Worm (Caenorhabditis elegans): Measurements from ENCODE around the gene octr-1.
A peak's percentile ranks its signal among the peaks of the same experiment; 100 is the strongest.

octr-1 gene

DNA sequence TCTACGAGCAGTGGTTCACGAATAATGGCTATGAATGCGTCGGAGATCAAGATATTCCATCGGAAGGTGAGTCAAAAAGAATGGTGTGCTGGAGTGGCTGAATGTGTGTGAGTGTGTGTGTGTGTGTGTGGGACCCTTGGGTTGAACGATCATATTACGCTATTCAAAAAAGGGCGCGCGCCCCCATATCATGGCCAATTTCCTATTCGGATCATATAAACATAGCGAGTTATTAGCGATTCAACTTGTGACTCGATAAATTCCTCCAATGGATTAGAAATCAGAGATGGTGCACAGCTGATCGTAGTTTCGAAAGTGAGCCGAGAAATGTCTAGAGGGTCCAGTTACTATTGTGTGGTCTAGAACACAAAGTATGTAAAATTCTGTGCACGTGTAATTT, 36.8 kb upstream of the octr-1 start, which contains the start of gene srv-7:
Gene srv-7, minus strand, starts transcription at position 101 of the 400 bp plus-strand sequence.
- no peak for TF ChIP-seq fos-1 (tag; optimal IDR thresholded peaks at IDR 0.05)
- TF ChIP-seq gmeb-1 (tag; optimal IDR thresholded peaks at IDR 0.05), result no peak
- no peak for TF ChIP-seq skn-1 (tag; optimal IDR thresholded peaks at IDR 0.05)
- no peak for TF ChIP-seq aly-2 (tag; optimal IDR thresholded peaks at IDR 0.05)
- TF ChIP-seq lsy-2 (tag; optimal IDR thresholded peaks at IDR 0.05), result no peak
- no peak for TF ChIP-seq unc-62 (GFP tag; optimal IDR thresholded peaks at IDR 0.05)
- TF ChIP-seq nhr-129 (tag; optimal IDR thresholded peaks at IDR 0.05), result no peak

DNA sequence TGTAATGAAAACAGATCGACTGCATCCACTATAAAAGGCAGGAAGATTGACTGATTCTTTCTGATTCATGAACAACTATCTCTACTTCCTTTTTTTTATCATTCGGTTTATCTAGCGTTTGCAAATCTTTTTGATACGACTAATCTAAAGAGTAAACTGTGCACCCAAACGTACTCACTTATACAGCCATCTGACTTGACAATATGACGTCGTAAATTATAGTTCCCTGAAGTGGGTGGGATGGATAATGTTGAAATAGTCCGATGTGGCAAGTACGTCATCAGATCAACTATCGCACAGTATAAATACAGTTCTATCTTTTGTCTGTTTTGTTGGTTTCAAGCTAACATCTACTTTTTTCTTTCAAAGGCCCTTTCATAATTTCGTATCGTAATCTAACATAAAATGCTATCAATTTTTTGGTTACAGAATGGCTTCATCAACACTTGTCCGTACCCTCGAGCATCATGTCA, 35.9 kb upstream of the octr-1 start, which contains the start of gene T22B7.3:
Gene T22B7.3, plus strand, starts transcription at position 423 of the 473 bp plus-strand sequence.
- TF ChIP-seq lin-11 (tag; optimal IDR thresholded peaks at IDR 0.05), result no peak
- TF ChIP-seq snpc-4 (tag; optimal IDR thresholded peaks at IDR 0.05), result no peak
- no peak for TF ChIP-seq nhr-23 (tag; optimal IDR thresholded peaks at IDR 0.05)
- TF ChIP-seq ceh-82 (tag; optimal IDR thresholded peaks at IDR 0.05), result no peak
- TF ChIP-seq unc-55 (GFP tag; optimal IDR thresholded peaks at IDR 0.05), result no peak
- TF ChIP-seq blmp-1 (tag; optimal IDR thresholded peaks at IDR 0.05; ENCODE audit: insufficient read depth), result no peak
- no peak for TF ChIP-seq F13H6.1 (tag; optimal IDR thresholded peaks at IDR 0.05)
- TF ChIP-seq sma-9 (GFP tag; optimal IDR thresholded peaks at IDR 0.05), result no peak
- no peak for TF ChIP-seq sma-9 (tag; optimal IDR thresholded peaks at IDR 0.05)
- no peak for TF ChIP-seq sem-4 (tag; optimal IDR thresholded peaks at IDR 0.05)
- TF ChIP-seq nhr-237 (tag; optimal IDR thresholded peaks at IDR 0.05), result no peak
- TF ChIP-seq lin-13 (GFP tag; optimal IDR thresholded peaks at IDR 0.05), result no peak
- TF ChIP-seq ztf-11 (tag; optimal IDR thresholded peaks at IDR 0.05), result no peak
- no peak for TF ChIP-seq unc-62 (GFP tag; optimal IDR thresholded peaks at IDR 0.05)
- no peak for TF ChIP-seq mdl-1 (tag; optimal IDR thresholded peaks at IDR 0.05)
- TF ChIP-seq egl-27 (tag; optimal IDR thresholded peaks at IDR 0.05), result no peak
- no peak for TF ChIP-seq aly-2 (tag; optimal IDR thresholded peaks at IDR 0.05)
- TF ChIP-seq gmeb-1 (tag; optimal IDR thresholded peaks at IDR 0.05), result no peak
- TF ChIP-seq alr-1 (tag; optimal IDR thresholded peaks at IDR 0.05), result no peak

DNA sequence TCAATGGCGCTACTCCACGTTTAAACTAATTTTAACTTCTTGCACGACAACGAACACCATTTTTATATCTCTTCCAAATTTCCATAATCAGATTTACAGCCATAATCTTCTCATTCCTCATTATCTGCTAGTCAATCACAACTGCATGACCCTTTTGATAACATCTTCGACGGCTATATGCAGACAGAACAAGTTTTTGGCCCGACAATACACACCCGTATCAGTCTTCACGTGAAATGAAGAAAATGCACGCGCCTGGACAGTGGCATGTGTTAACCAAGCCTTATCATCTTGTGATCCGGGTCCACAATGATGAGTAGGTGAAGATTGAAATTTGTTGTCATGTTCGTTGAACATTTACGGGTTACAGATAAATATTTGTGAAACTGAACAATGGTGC, 34.6 kb upstream of the octr-1 start:
- TF ChIP-seq unc-55 (GFP tag; optimal IDR thresholded peaks at IDR 0.05), result no peak
- no peak for TF ChIP-seq R02D3.7 (tag; optimal IDR thresholded peaks at IDR 0.05)
- no peak for TF ChIP-seq Y55F3AM.14 (GFP tag; optimal IDR thresholded peaks at IDR 0.05)
- TF ChIP-seq lin-11 (tag; optimal IDR thresholded peaks at IDR 0.05), result no peak
- no peak for TF ChIP-seq alr-1 (tag; optimal IDR thresholded peaks at IDR 0.05)
- no peak for TF ChIP-seq nhr-237 (tag; optimal IDR thresholded peaks at IDR 0.05)
- TF ChIP-seq lin-39 (tag; optimal IDR thresholded peaks at IDR 0.05), result no peak
- TF ChIP-seq nhr-25 (tag; optimal IDR thresholded peaks at IDR 0.05), result peak; percentile 73
- no peak for TF ChIP-seq ztf-11 (tag; optimal IDR thresholded peaks at IDR 0.05)
- TF ChIP-seq unc-39 (tag; optimal IDR thresholded peaks at IDR 0.05), result no peak
- TF ChIP-seq mdl-1 (tag; optimal IDR thresholded peaks at IDR 0.05), result peak; percentile 9 to 13
- no peak for TF ChIP-seq zag-1 (tag; optimal IDR thresholded peaks at IDR 0.05)
- no peak for TF ChIP-seq ZK546.5 (tag; optimal IDR thresholded peaks at IDR 0.05)
- no peak for TF ChIP-seq sem-4 (tag; optimal IDR thresholded peaks at IDR 0.05)
- no peak for TF ChIP-seq ztf-4 (tag; optimal IDR thresholded peaks at IDR 0.05)
- no peak for TF ChIP-seq nhr-77 (tag; optimal IDR thresholded peaks at IDR 0.05)
- peak; percentile 81 for TF ChIP-seq nhr-21 (tag; optimal IDR thresholded peaks at IDR 0.05)
- peak; percentile 49 for TF ChIP-seq sma-9 (GFP tag; optimal IDR thresholded peaks at IDR 0.05)
- TF ChIP-seq sma-9 (tag; optimal IDR thresholded peaks at IDR 0.05), result no peak
- no peak for TF ChIP-seq C34F6.9 (tag; optimal IDR thresholded peaks at IDR 0.05)
- TF ChIP-seq nhr-129 (tag; optimal IDR thresholded peaks at IDR 0.05), result no peak
- TF ChIP-seq lin-13 (GFP tag; optimal IDR thresholded peaks at IDR 0.05), result no peak
- TF ChIP-seq gmeb-1 (tag; optimal IDR thresholded peaks at IDR 0.05), result peak; percentile 22
- TF ChIP-seq aly-2 (tag; optimal IDR thresholded peaks at IDR 0.05), result no peak

DNA sequence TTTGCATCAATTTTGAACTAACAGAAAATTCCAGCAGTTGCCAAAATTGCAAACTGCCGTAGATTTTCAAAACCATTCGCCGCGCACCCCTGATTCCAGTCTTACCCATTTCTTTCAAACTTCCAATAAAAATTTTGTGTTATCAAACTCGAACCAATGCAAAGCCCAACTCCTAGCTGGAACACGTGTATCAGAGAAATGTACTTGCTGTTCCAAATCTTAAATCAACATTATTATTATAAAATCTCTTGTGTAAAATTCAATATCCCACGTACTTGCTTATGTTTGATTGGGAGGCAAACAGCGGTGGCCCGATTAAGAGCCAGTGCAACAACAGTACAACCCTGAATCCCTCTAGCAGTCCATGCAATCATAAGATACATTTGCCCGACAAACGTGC, 33.1 kb upstream of the octr-1 start:
- TF ChIP-seq crh-2 (tag; optimal IDR thresholded peaks at IDR 0.05) (no peak), ztf-11 (tag; optimal IDR thresholded peaks at IDR 0.05) (no peak), elt-1 (tag; optimal IDR thresholded peaks at IDR 0.05) (no peak), nhr-129 (tag; optimal IDR thresholded peaks at IDR 0.05) (no peak), ztf-4 (tag; optimal IDR thresholded peaks at IDR 0.05) (no peak), ZK546.5 (tag; optimal IDR thresholded peaks at IDR 0.05) (no peak), nhr-25 (tag; optimal IDR thresholded peaks at IDR 0.05) (no peak), unc-62 (GFP tag; optimal IDR thresholded peaks at IDR 0.05) (no peak), R02D3.7 (tag; optimal IDR thresholded peaks at IDR 0.05) (no peak), peb-1 (tag; optimal IDR thresholded peaks at IDR 0.05) (no peak), ceh-16 (tag; optimal IDR thresholded peaks at IDR 0.05) (no peak), nhr-77 (tag; optimal IDR thresholded peaks at IDR 0.05) (no peak)
